Fruit fly (Drosophila melanogaster) whole organism, embryonic: ENCODE measurements around the gene mRRF2.

Source experiments
- Atf3 ChIP-seq: fragments of 200-800 bp; sonication (Bioruptor generic); optimal IDR thresholded peaks from 3 replicates; lab custom pipeline; 2016; ENCODE audit warnings: missing biosample characterization, missing genetic modification characterization
- CG10267 ChIP-seq: fragments of 200-800 bp; sonication (Bioruptor generic); optimal IDR thresholded peaks from 2 replicates; lab custom pipeline; 2018; ENCODE audit warnings: missing biosample characterization, mild to moderate bottlenecking, missing genetic modification characterization, moderate library complexity
- CG10979 ChIP-seq: fragments of 200-800 bp; sonication (Bioruptor generic); optimal IDR thresholded peaks from 2 replicates; lab custom pipeline; 2018; ENCODE audit warnings: missing biosample characterization, mild to moderate bottlenecking, missing genetic modification characterization, moderate library complexity
- CG11504 ChIP-seq: fragments of 200-800 bp; sonication (Bioruptor generic); optimal IDR thresholded peaks from 3 replicates; lab custom pipeline; 2019; ENCODE audit warnings: missing biosample characterization, mild to moderate bottlenecking, missing genetic modification characterization, moderate library complexity
- CG12236 ChIP-seq: fragments of 200-800 bp; sonication (Bioruptor generic); optimal IDR thresholded peaks from 2 replicates; lab custom pipeline; 2016; ENCODE audit warnings: missing biosample characterization, missing genetic modification characterization
- CG13424 ChIP-seq: fragments of 200-800 bp; sonication (Bioruptor generic); optimal IDR thresholded peaks from 2 replicates; lab custom pipeline; 2019; ENCODE audit warnings: missing biosample characterization, mild to moderate bottlenecking, missing genetic modification characterization, moderate library complexity
- CG15601 ChIP-seq: fragments of 200-800 bp; sonication (Bioruptor generic); optimal IDR thresholded peaks from 3 replicates; lab custom pipeline; 2019; ENCODE audit warnings: missing biosample characterization, mild to moderate bottlenecking, missing genetic modification characterization, moderate library complexity
- CG16815 ChIP-seq: fragments of 200-800 bp; sonication (Bioruptor generic); optimal IDR thresholded peaks from 3 replicates; lab custom pipeline; 2017; ENCODE audit warnings: missing biosample characterization, mild to moderate bottlenecking, missing genetic modification characterization
- CG1792 ChIP-seq: fragments of 200-800 bp; sonication (Bioruptor generic); optimal IDR thresholded peaks from 2 replicates; lab custom pipeline; 2016; ENCODE audit warnings: missing biosample characterization, missing genetic modification characterization
- CG18619 ChIP-seq: fragments of 200-800 bp; sonication (Bioruptor generic); optimal IDR thresholded peaks from 3 replicates; lab custom pipeline; 2017; ENCODE audit warnings: missing biosample characterization, mild to moderate bottlenecking, missing genetic modification characterization
- CG18764 ChIP-seq: fragments of 200-800 bp; sonication (Bioruptor generic); optimal IDR thresholded peaks from 3 replicates; lab custom pipeline; 2016; ENCODE audit warnings: missing biosample characterization, missing genetic modification characterization
- CG2678 ChIP-seq: fragments of 200-800 bp; sonication (Bioruptor generic); optimal IDR thresholded peaks from 3 replicates; lab custom pipeline; 2019; ENCODE audit warnings: missing biosample characterization, mild to moderate bottlenecking, missing genetic modification characterization, moderate library complexity
- CG31441 ChIP-seq: fragments of 200-800 bp; sonication (Bioruptor generic); IDR thresholded peaks from 2 replicates; pipeline ENCODE4 v1.3.6; 2022; ENCODE audit warnings: missing biosample characterization, missing genetic modification characterization
- CG33213 ChIP-seq: fragments of 200-800 bp; sonication (Bioruptor generic); optimal IDR thresholded peaks from 3 replicates; lab custom pipeline; 2016; ENCODE audit warnings: missing biosample characterization, missing genetic modification characterization
- CG42726 ChIP-seq: fragments of 200-800 bp; sonication (Bioruptor generic); IDR thresholded peaks from 2 replicates; pipeline ENCODE4 v1.3.6; 2022; ENCODE audit warnings: missing biosample characterization, missing genetic modification characterization; ENCODE audit not compliant: partially characterized antibody
- CG4282 ChIP-seq: fragments of 200-800 bp; sonication (Bioruptor generic); optimal IDR thresholded peaks from 2 replicates; lab custom pipeline; 2016; ENCODE audit warnings: missing biosample characterization, missing genetic modification characterization
- CG4730 ChIP-seq: fragments of 200-800 bp; sonication (Bioruptor generic); IDR thresholded peaks from 2 replicates; pipeline ENCODE4 v1.3.6; 2022; ENCODE audit warnings: missing biosample characterization, missing genetic modification characterization
- CG6254 ChIP-seq: fragments of 200-800 bp; sonication (Bioruptor generic); optimal IDR thresholded peaks from 3 replicates; lab custom pipeline; 2017; ENCODE audit warnings: mild to moderate bottlenecking, missing biosample characterization, missing genetic modification reagents, missing genetic modification characterization
- CG6765 ChIP-seq: fragments of 200-800 bp; sonication (Bioruptor generic); optimal IDR thresholded peaks from 3 replicates; lab custom pipeline; 2017; ENCODE audit warnings: missing biosample characterization, mild to moderate bottlenecking, missing genetic modification characterization
- CG7556 ChIP-seq: fragments of 200-800 bp; sonication (Bioruptor generic); optimal IDR thresholded peaks from 2 replicates; lab custom pipeline; 2017; ENCODE audit warnings: missing biosample characterization, mild to moderate bottlenecking, missing genetic modification characterization
- CG8924 ChIP-seq: fragments of 200-800 bp; optimal IDR thresholded peaks from 3 replicates; lab custom pipeline; 2019; ENCODE audit warnings: missing biosample characterization, mild to moderate bottlenecking, missing genetic modification characterization, moderate library complexity
- Camta ChIP-seq: fragments of 200-800 bp; sonication (Bioruptor generic); optimal IDR thresholded peaks from 2 replicates; lab custom pipeline; 2016; ENCODE audit warnings: missing biosample characterization, missing genetic modification characterization
- Chrac-16 ChIP-seq: fragments of 200-800 bp; sonication (Bioruptor generic); optimal IDR thresholded peaks from 3 replicates; lab custom pipeline; 2016; ENCODE audit warnings: missing biosample characterization, missing genetic modification characterization
- Dip2 ChIP-seq: fragments of 200-800 bp; sonication (Bioruptor generic); IDR thresholded peaks from 2 replicates; pipeline ENCODE4 v1.3.6; 2022; ENCODE audit warnings: missing biosample characterization, missing genetic modification characterization
- Dll ChIP-seq: fragments of 200-800 bp; sonication (Bioruptor generic); IDR thresholded peaks from 4 replicates; pipeline ENCODE4 v1.3.6; 2022; ENCODE audit warnings: missing biosample characterization, missing genetic modification characterization; ENCODE audit not compliant: partially characterized antibody
- Doc2 ChIP-seq: fragments of 200-800 bp; sonication (Bioruptor generic); IDR thresholded peaks from 2 replicates; pipeline ENCODE4 v1.3.6; 2022; ENCODE audit warnings: missing biosample characterization, missing genetic modification characterization
- Fer2 ChIP-seq: fragments of 200-800 bp; sonication (Bioruptor generic); optimal IDR thresholded peaks from 2 replicates; lab custom pipeline; 2018; ENCODE audit warnings: missing biosample characterization, mild to moderate bottlenecking, missing genetic modification characterization, moderate library complexity
- Hmr ChIP-seq: fragments of 200-800 bp; sonication (Bioruptor generic); optimal IDR thresholded peaks from 3 replicates; lab custom pipeline; 2017; ENCODE audit warnings: mild to moderate bottlenecking, missing biosample characterization, missing genetic modification reagents, missing genetic modification characterization
- Jarid2 ChIP-seq: fragments of 200-800 bp; sonication (Bioruptor generic); optimal IDR thresholded peaks from 3 replicates; lab custom pipeline; 2017; ENCODE audit warnings: mild to moderate bottlenecking, missing biosample characterization, missing genetic modification reagents, missing genetic modification characterization
- Lhr ChIP-seq: fragments of 200-800 bp; sonication (Bioruptor generic); optimal IDR thresholded peaks from 3 replicates; lab custom pipeline; 2017; ENCODE audit warnings: mild to moderate bottlenecking, missing biosample characterization, missing genetic modification reagents, missing genetic modification characterization
- Max ChIP-seq: fragments of 200-800 bp; sonication (Bioruptor generic); optimal IDR thresholded peaks from 2 replicates; lab custom pipeline; 2016; ENCODE audit warnings: missing biosample characterization, mild to moderate bottlenecking, missing genetic modification characterization
- Meics ChIP-seq: fragments of 200-800 bp; sonication (Bioruptor generic); optimal IDR thresholded peaks from 2 replicates; lab custom pipeline; 2017; ENCODE audit warnings: missing biosample characterization, mild to moderate bottlenecking, missing genetic modification characterization
- Optix ChIP-seq: fragments of 200-800 bp; sonication (Bioruptor generic); IDR thresholded peaks from 3 replicates; pipeline ENCODE4 v1.3.6; 2022; ENCODE audit warnings: missing biosample characterization, missing genetic modification characterization
- Rx ChIP-seq: fragments of 200-800 bp; sonication (Bioruptor generic); IDR thresholded peaks from 2 replicates; pipeline ENCODE4 v1.3.6; 2022; ENCODE audit warnings: missing biosample characterization, missing genetic modification characterization
- Scr ChIP-seq: fragments of 200-800 bp; sonication (Bioruptor generic); IDR thresholded peaks from 2 replicates; pipeline ENCODE4 v1.3.6; 2022; ENCODE audit warnings: missing biosample characterization, missing genetic modification characterization; ENCODE audit not compliant: partially characterized antibody
- Sox102F ChIP-seq: fragments of 200-800 bp; sonication (Bioruptor generic); optimal IDR thresholded peaks from 2 replicates; lab custom pipeline; 2018; ENCODE audit warnings: missing biosample characterization, mild to moderate bottlenecking, missing genetic modification characterization, moderate library complexity
- Vsx1 ChIP-seq: fragments of 200-800 bp; sonication (Bioruptor generic); optimal IDR thresholded peaks from 2 replicates; lab custom pipeline; 2017; ENCODE audit warnings: missing biosample characterization, mild to moderate bottlenecking, missing genetic modification characterization, missing genetic modification reagents
- btn ChIP-seq: fragments of 200-800 bp; sonication (Bioruptor generic); optimal IDR thresholded peaks from 2 replicates; lab custom pipeline; 2016; ENCODE audit warnings: missing biosample characterization, missing genetic modification characterization
- fd64A ChIP-seq: fragments of 200-800 bp; sonication (Bioruptor generic); optimal IDR thresholded peaks from 3 replicates; lab custom pipeline; 2018; ENCODE audit warnings: missing biosample characterization, mild to moderate bottlenecking, missing genetic modification characterization
- ftz-f1 ChIP-seq: fragments of 200-800 bp; sonication (Bioruptor generic); optimal IDR thresholded peaks from 2 replicates; lab custom pipeline; 2016; ENCODE audit warnings: missing biosample characterization, missing genetic modification characterization
- fu2 ChIP-seq: fragments of 200-800 bp; sonication (Bioruptor generic); optimal IDR thresholded peaks from 2 replicates; lab custom pipeline; 2016; ENCODE audit warnings: missing biosample characterization, missing genetic modification characterization
- jigr1 ChIP-seq: fragments of 200-800 bp; sonication (Bioruptor generic); IDR thresholded peaks from 3 replicates; pipeline ENCODE4 v1.3.6; 2022; ENCODE audit warnings: missing biosample characterization, missing genetic modification characterization
- ken ChIP-seq: fragments of 200-800 bp; sonication (Bioruptor generic); IDR thresholded peaks from 3 replicates; pipeline ENCODE4 v1.3.6; 2022; ENCODE audit warnings: missing biosample characterization, missing genetic modification characterization
- lilli ChIP-seq: fragments of 200-800 bp; sonication (Bioruptor generic); optimal IDR thresholded peaks from 3 replicates; lab custom pipeline; 2016; ENCODE audit warnings: missing biosample characterization, missing genetic modification characterization
- lov ChIP-seq, 2 experiments: fragments of 200-800 bp in 1 of 2; fragments of >200 bp in 1 of 2; sonication (Bioruptor generic) in 1 of 2; IDR thresholded peaks in 1 of 2; optimal IDR thresholded peaks in 1 of 2; 2 replicates in 1 of 2; 3 replicates in 1 of 2; pipeline versions ENCODE4 v1.3.6 to Lab custom; 2017 to 2022; ENCODE audit warnings: missing biosample characterization in 1 of 2, missing genetic modification characterization in 1 of 2
- mam ChIP-seq: fragments of 200-800 bp; sonication (Bioruptor generic); optimal IDR thresholded peaks from 3 replicates; lab custom pipeline; 2016; ENCODE audit warnings: missing biosample characterization, missing genetic modification characterization
- oc ChIP-seq: fragments of 200-800 bp; sonication (Bioruptor generic); optimal IDR thresholded peaks from 2 replicates; lab custom pipeline; 2018; ENCODE audit warnings: missing biosample characterization, mild to moderate bottlenecking, missing genetic modification characterization, moderate library complexity
- pb ChIP-seq: fragments of 200-800 bp; sonication (Bioruptor generic); optimal IDR thresholded peaks from 3 replicates; lab custom pipeline; 2016; ENCODE audit warnings: missing biosample characterization, missing genetic modification characterization
- pum ChIP-seq: fragments of 200-800 bp; sonication (Bioruptor generic); optimal IDR thresholded peaks from 2 replicates; lab custom pipeline; 2016; ENCODE audit warnings: missing biosample characterization, missing genetic modification characterization
- run ChIP-seq: fragments of 200-800 bp; sonication (Bioruptor generic); optimal IDR thresholded peaks from 3 replicates; lab custom pipeline; 2018; ENCODE audit warnings: missing biosample characterization, mild to moderate bottlenecking, missing genetic modification characterization
- vnd ChIP-seq: fragments of 200-800 bp; sonication (Bioruptor generic); IDR thresholded peaks from 3 replicates; pipeline ENCODE4 v1.3.6; 2022; ENCODE audit warnings: missing biosample characterization, missing genetic modification characterization; ENCODE audit not compliant: partially characterized antibody

Gene mRRF2

dm6 chr3R:22629174-22629573, 15.7 kb downstream of the mRRF2 start (continued):
- no peak for TF ChIP-seq Rx
- no peak for TF ChIP-seq CG6765
- peak; percentile 13 for TF ChIP-seq CG13424 (tag; lab: Kevin White, UChicago)
- no peak for TF ChIP-seq CG33213 (GFP tag; lab: Kevin White, UChicago)
- TF ChIP-seq Dll (GFP tag; lab: Robert Waterston, UW) = no peak
- TF ChIP-seq CG12236 (GFP tag; lab: Kevin White, UChicago) = no peak
- TF ChIP-seq CG42726 = no peak
- no peak for TF ChIP-seq Lhr (GFP tag; lab: Kevin White, UChicago)
- no peak for TF ChIP-seq Dip2 (GFP tag; lab: Robert Waterston, UW)
- peak; percentile 13 for TF ChIP-seq CG10979 (tag; lab: Kevin White, UChicago)
- TF ChIP-seq CG2678 (tag; lab: Kevin White, UChicago) = peak; percentile 31
- TF ChIP-seq Optix (GFP tag; lab: Robert Waterston, UW) = no peak
- TF ChIP-seq ftz-f1 (GFP tag; lab: Kevin White, UChicago) = no peak
- TF ChIP-seq CG18619 = no peak
- TF ChIP-seq CG4282 (GFP tag; lab: Kevin White, UChicago) = no peak
- peak; percentile 1 for TF ChIP-seq CG10267
- peak; percentile 17 for TF ChIP-seq Sox102F (GFP tag; lab: Kevin White, UChicago)
- no peak for TF ChIP-seq Scr (GFP tag; lab: Robert Waterston, UW)
- peak; percentile 5 for TF ChIP-seq Hmr (GFP tag; lab: Kevin White, UChicago)
- TF ChIP-seq Chrac-16 (GFP tag; lab: Kevin White, UChicago) = no peak
- TF ChIP-seq CG8924 = peak; percentile 7
- no peak for TF ChIP-seq pum (GFP tag; lab: Kevin White, UChicago)
- TF ChIP-seq fd64A (GFP tag; lab: Kevin White, UChicago) = no peak
- no peak for TF ChIP-seq lov (optimal IDR thresholded peaks at IDR 0.05; lab: Kevin White, UChicago)
- TF ChIP-seq lov (GFP tag; IDR thresholded peaks at IDR 0.05; lab: Robert Waterston, UW) = no peak
- TF ChIP-seq pb (GFP tag; lab: Kevin White, UChicago) = no peak
- TF ChIP-seq CG1792 = no peak
- no peak for TF ChIP-seq run (tag; lab: Kevin White, UChicago)
- no peak for TF ChIP-seq CG18764 (GFP tag; lab: Kevin White, UChicago)
- no peak for TF ChIP-seq mam
- TF ChIP-seq Jarid2 (GFP tag; lab: Kevin White, UChicago) = no peak
- 0 out of 2 replicates have a peak, but pooled peaks have one; percentile 20 for TF ChIP-seq CG31441 (GFP tag; lab: Robert Waterston, UW)
- peak; percentile 48 for TF ChIP-seq CG11504 (tag; lab: Kevin White, UChicago)
- TF ChIP-seq Max (GFP tag; lab: Kevin White, UChicago) = no peak
- no peak for TF ChIP-seq jigr1 (GFP tag; lab: Robert Waterston, UW)
- no peak for TF ChIP-seq fu2 (GFP tag; lab: Kevin White, UChicago)
- TF ChIP-seq lilli (GFP tag; lab: Kevin White, UChicago) = no peak
- no peak for TF ChIP-seq ken (GFP tag; lab: Robert Waterston, UW)
- TF ChIP-seq Camta = no peak
- no peak for TF ChIP-seq oc (tag; lab: Kevin White, UChicago)
- no peak for TF ChIP-seq CG15601 (tag; lab: Kevin White, UChicago)
- TF ChIP-seq btn (GFP tag; lab: Kevin White, UChicago) = no peak
- no peak for TF ChIP-seq Atf3 (GFP tag; lab: Kevin White, UChicago)
- no peak for TF ChIP-seq CG6254
- TF ChIP-seq Fer2 (tag; lab: Kevin White, UChicago) = no peak
- TF ChIP-seq Meics (GFP tag; lab: Kevin White, UChicago) = peak; percentile 11
- peak; percentile 36 for TF ChIP-seq CG7556 (GFP tag; lab: Kevin White, UChicago)
- no peak for TF ChIP-seq CG4730 (GFP tag; lab: Robert Waterston, UW)
- no peak for TF ChIP-seq vnd (GFP tag; lab: Robert Waterston, UW)
- TF ChIP-seq CG16815 (GFP tag; lab: Kevin White, UChicago) = no peak
- TF ChIP-seq Vsx1 (GFP tag; lab: Kevin White, UChicago) = no peak
- no peak for TF ChIP-seq Doc2 (GFP tag; lab: Robert Waterston, UW)
